Worm (Caenorhabditis elegans) whole organism, late embryonic: ENCODE results near the gene toc-1.

ENCODE experiments used
- T23F11.4 ChIP-seq: fragments of 200-800 bp; sonication (Bioruptor generic); optimal IDR thresholded peaks from 2 replicates; lab custom pipeline; 2018; ENCODE audit warnings: mild to moderate bottlenecking, missing genetic modification characterization, missing compliant biosample characterization
- ama-1 ChIP-seq: fragments of 150-350 bp; optimal IDR thresholded peaks from 2 replicates; lab custom pipeline; 2014
- ceh-18 ChIP-seq: sonication (generic microtip); optimal IDR thresholded peaks from 2 replicates; lab custom pipeline; 2016; ENCODE audit warnings: missing genetic modification characterization, missing compliant biosample characterization
- dve-1 ChIP-seq: sonication (generic microtip); optimal IDR thresholded peaks from 2 replicates; lab custom pipeline; 2017; ENCODE audit warnings: antibody characterized with exemption, mild to moderate bottlenecking, missing genetic modification characterization, missing compliant biosample characterization
- elt-2 ChIP-seq: sonication (generic microtip); optimal IDR thresholded peaks from 2 replicates; lab custom pipeline; 2016; ENCODE audit warnings: missing genetic modification reagents, missing genetic modification characterization, missing compliant biosample characterization
- elt-4 ChIP-seq: sonication (generic microtip); optimal IDR thresholded peaks from 2 replicates; lab custom pipeline; 2016; ENCODE audit warnings: missing genetic modification characterization, missing compliant biosample characterization
- hlh-15 ChIP-seq: sonication (generic microtip); optimal IDR thresholded peaks from 2 replicates; lab custom pipeline; 2016; ENCODE audit warnings: missing genetic modification characterization, missing compliant biosample characterization
- pag-3 ChIP-seq: sonication (generic microtip); optimal IDR thresholded peaks from 2 replicates; lab custom pipeline; 2016; ENCODE audit warnings: missing compliant biosample characterization, missing genetic modification characterization, borderline replicate concordance
- pax-1 ChIP-seq: fragments of 150-350 bp; optimal IDR thresholded peaks from 2 replicates; lab custom pipeline; 2014; ENCODE audit warnings: missing biosample characterization, missing genetic modification characterization
- sdc-2 ChIP-seq: sonication (generic microtip); optimal IDR thresholded peaks from 2 replicates; lab custom pipeline; 2016; ENCODE audit warnings: missing genotype, missing genetic modification characterization, missing compliant biosample characterization
- unc-42 ChIP-seq: sonication (generic microtip); optimal IDR thresholded peaks from 2 replicates; lab custom pipeline; 2016; ENCODE audit warnings: missing genotype, missing genetic modification characterization, missing compliant biosample characterization

ce11 chrIII:5273396-5273857 lies 1.6 kb upstream of the toc-1 start, which contains the start of gene ztf-8:
- TF ChIP-seq dve-1 (tag; lab: Kevin White, UChicago) (no peak), elt-2 (tag; lab: Kevin White, UChicago) (no peak), pax-1 (tag; lab: Kevin White, UChicago) (no peak), ceh-18 (no peak), pag-3 (tag; lab: Kevin White, UChicago) (no peak), hlh-15 (tag; lab: Kevin White, UChicago) (no peak), elt-4 (no peak), T23F11.4 (GFP tag; lab: Kevin White, UChicago) (no peak), sdc-2 (tag; lab: Kevin White, UChicago) (no peak), unc-42 (tag; lab: Kevin White, UChicago) (no peak), ama-1 (lab: Kevin White, UChicago) (no peak)
